Worm (Caenorhabditis elegans): ENCODE results near the gene Y51B9A.7.

- no peak for TF ChIP-seq elt-3 (tag; optimal IDR thresholded peaks at IDR 0.05)
- TF ChIP-seq dmd-4 (tag; optimal IDR thresholded peaks at IDR 0.05), result no peak
- no peak for TF ChIP-seq R02D3.7 (tag; optimal IDR thresholded peaks at IDR 0.05)
- TF ChIP-seq aly-2 (tag; optimal IDR thresholded peaks at IDR 0.05), result no peak
- TF ChIP-seq nhr-11 (tag; optimal IDR thresholded peaks at IDR 0.05), result no peak
- no peak for TF ChIP-seq egl-27 (tag; optimal IDR thresholded peaks at IDR 0.05)
These were observed 40.2 kb downstream of the Y51B9A.7 start, which contains the start of gene chil-17 for ce11 chrII:9440060-9440459.
